Fruit fly (Drosophila melanogaster) whole organism, embryonic: Measurements from ENCODE around the gene CG32313.
A peak's percentile ranks its signal among the peaks of the same experiment; 100 is the strongest.

ENCODE experiments used
- Atf6 ChIP-seq: fragments of 200-800 bp; sonication (Bioruptor generic); IDR thresholded peaks from 2 replicates; pipeline ENCODE4 v1.3.6; 2022; ENCODE audit warnings: missing biosample characterization, missing genetic modification characterization
- CG10209 ChIP-seq: fragments of 200-800 bp; sonication (Bioruptor generic); optimal IDR thresholded peaks from 3 replicates; lab custom pipeline; 2017; ENCODE audit warnings: missing biosample characterization, mild to moderate bottlenecking, missing genetic modification characterization, missing genetic modification reagents
- CG1024 ChIP-seq: fragments of 200-800 bp; sonication (Bioruptor generic); IDR thresholded peaks from 2 replicates; pipeline ENCODE4 v1.3.6; 2022; ENCODE audit warnings: missing biosample characterization, missing genetic modification characterization
- CG10267 ChIP-seq: fragments of 200-800 bp; sonication (Bioruptor generic); optimal IDR thresholded peaks from 2 replicates; lab custom pipeline; 2018; ENCODE audit warnings: missing biosample characterization, mild to moderate bottlenecking, missing genetic modification characterization, moderate library complexity
- CG11247 ChIP-seq: fragments of 200-800 bp; sonication (Bioruptor generic); IDR thresholded peaks from 2 replicates; pipeline ENCODE4 v1.3.6; 2022; ENCODE audit warnings: missing biosample characterization, missing genetic modification characterization
- CG12391 ChIP-seq: fragments of 200-800 bp; sonication (Bioruptor generic); optimal IDR thresholded peaks from 3 replicates; lab custom pipeline; 2018; ENCODE audit warnings: missing biosample characterization, mild to moderate bottlenecking, missing genetic modification characterization, moderate library complexity
- CG13296 ChIP-seq: fragments of 200-800 bp; sonication (Bioruptor generic); optimal IDR thresholded peaks from 3 replicates; lab custom pipeline; 2018; ENCODE audit warnings: missing biosample characterization, mild to moderate bottlenecking, missing genetic modification characterization
- CG14667 ChIP-seq: fragments of 200-800 bp; sonication (Bioruptor generic); IDR thresholded peaks from 2 replicates; pipeline ENCODE4 v1.3.6; 2022; ENCODE audit warnings: missing biosample characterization, missing genetic modification characterization
- CG15011 ChIP-seq: fragments of 200-800 bp; sonication (Bioruptor generic); optimal IDR thresholded peaks from 3 replicates; lab custom pipeline; 2018; ENCODE audit warnings: missing biosample characterization, mild to moderate bottlenecking, missing genetic modification characterization
- CG18619 ChIP-seq: fragments of 200-800 bp; sonication (Bioruptor generic); optimal IDR thresholded peaks from 3 replicates; lab custom pipeline; 2017; ENCODE audit warnings: missing biosample characterization, mild to moderate bottlenecking, missing genetic modification characterization
- CG2712 ChIP-seq: fragments of 200-800 bp; optimal IDR thresholded peaks from 3 replicates; lab custom pipeline; 2019; ENCODE audit warnings: missing biosample characterization, mild to moderate bottlenecking, missing genetic modification characterization, moderate library complexity
- CG2875 ChIP-seq: fragments of 200-800 bp; sonication (Bioruptor generic); optimal IDR thresholded peaks from 2 replicates; lab custom pipeline; 2017; ENCODE audit warnings: missing biosample characterization, mild to moderate bottlenecking, missing genetic modification characterization, missing genetic modification reagents
- CG31365 ChIP-seq: fragments of 200-800 bp; sonication (Bioruptor generic); optimal IDR thresholded peaks from 2 replicates; lab custom pipeline; 2018; ENCODE audit warnings: missing biosample characterization, mild to moderate bottlenecking, missing genetic modification characterization
- CG34422 ChIP-seq: fragments of 200-800 bp; sonication (Bioruptor generic); IDR thresholded peaks from 3 replicates; pipeline ENCODE4 v1.3.6; 2022; ENCODE audit warnings: missing biosample characterization, missing genetic modification characterization
- CG4404 ChIP-seq: fragments of 200-800 bp; sonication (Bioruptor generic); IDR thresholded peaks from 2 replicates; pipeline ENCODE4 v1.3.6; 2022; ENCODE audit warnings: missing biosample characterization, missing genetic modification characterization
- CG4730 ChIP-seq: fragments of 200-800 bp; sonication (Bioruptor generic); IDR thresholded peaks from 2 replicates; pipeline ENCODE4 v1.3.6; 2022; ENCODE audit warnings: missing biosample characterization, missing genetic modification characterization
- CG4820 ChIP-seq: fragments of 200-800 bp; sonication (Bioruptor generic); optimal IDR thresholded peaks from 3 replicates; lab custom pipeline; 2016; ENCODE audit warnings: missing biosample characterization, missing genetic modification characterization
- CG5245 ChIP-seq: fragments of 200-800 bp; sonication (Bioruptor generic); optimal IDR thresholded peaks from 3 replicates; lab custom pipeline; 2016; ENCODE audit warnings: missing biosample characterization, missing genetic modification characterization
- CG7786 ChIP-seq: fragments of 200-800 bp; sonication (Bioruptor generic); optimal IDR thresholded peaks from 2 replicates; lab custom pipeline; 2016; ENCODE audit warnings: missing biosample characterization, missing genetic modification characterization
- CG7839 ChIP-seq: fragments of 200-800 bp; sonication (Bioruptor generic); optimal IDR thresholded peaks from 3 replicates; lab custom pipeline; 2018; ENCODE audit warnings: missing biosample characterization, mild to moderate bottlenecking, missing genetic modification characterization, moderate library complexity
- CG8290 ChIP-seq, 3 experiments: fragments of 200-800 bp; sonication (Bioruptor generic); optimal IDR thresholded peaks; 2 replicates each; lab custom pipeline; 2016 to 2019; ENCODE audit warnings: missing biosample characterization in 3 of 3, missing genetic modification characterization in 3 of 3, mild to moderate bottlenecking in 2 of 3, moderate library complexity in 1 of 3
- CG8388 ChIP-seq: fragments of 200-800 bp; sonication (Bioruptor generic); optimal IDR thresholded peaks from 2 replicates; lab custom pipeline; 2019; ENCODE audit warnings: missing biosample characterization, mild to moderate bottlenecking, missing genetic modification characterization, moderate library complexity
- CG9437 ChIP-seq: fragments of 200-800 bp; sonication (Bioruptor generic); optimal IDR thresholded peaks from 2 replicates; lab custom pipeline; 2018; ENCODE audit warnings: missing biosample characterization, mild to moderate bottlenecking, missing genetic modification characterization
- CTCF ChIP-seq: fragments of 200-800 bp; sonication (Bioruptor generic); optimal IDR thresholded peaks from 2 replicates; lab custom pipeline; 2017; ENCODE audit warnings: missing biosample characterization, mild to moderate bottlenecking, missing genetic modification characterization, moderate library complexity
- Dip3 ChIP-seq: fragments of 200-800 bp; sonication (Bioruptor generic); optimal IDR thresholded peaks from 3 replicates; lab custom pipeline; 2016; ENCODE audit warnings: missing biosample characterization, missing genetic modification characterization
- ERR ChIP-seq: fragments of 200-800 bp; sonication (Bioruptor generic); optimal IDR thresholded peaks from 2 replicates; lab custom pipeline; 2016; ENCODE audit warnings: missing biosample characterization, missing genetic modification characterization
- Fer2 ChIP-seq: fragments of 200-800 bp; sonication (Bioruptor generic); optimal IDR thresholded peaks from 2 replicates; lab custom pipeline; 2018; ENCODE audit warnings: missing biosample characterization, mild to moderate bottlenecking, missing genetic modification characterization, moderate library complexity
- Lpt ChIP-seq: fragments of >200 bp; optimal IDR thresholded peaks from 2 replicates; lab custom pipeline; 2018; ENCODE audit warnings: missing biosample characterization, missing genetic modification characterization
- MBD-R2 ChIP-seq: fragments of 200-800 bp; sonication (Bioruptor generic); IDR thresholded peaks from 2 replicates; pipeline ENCODE4 v1.3.6; 2022; ENCODE audit warnings: missing biosample characterization, missing genetic modification characterization
- Mes4 ChIP-seq: fragments of 200-800 bp; sonication (Bioruptor generic); optimal IDR thresholded peaks from 2 replicates; lab custom pipeline; 2016; ENCODE audit warnings: missing biosample characterization, missing genetic modification characterization
- Mrtf ChIP-seq: fragments of 200-800 bp; sonication (Bioruptor generic); IDR thresholded peaks from 3 replicates; pipeline ENCODE4 v1.3.6; 2022; ENCODE audit warnings: missing biosample characterization, missing genetic modification characterization
- Nf-YC ChIP-seq: fragments of 200-800 bp; optimal IDR thresholded peaks from 3 replicates; lab custom pipeline; 2019; ENCODE audit warnings: missing biosample characterization, mild to moderate bottlenecking, missing genetic modification characterization, moderate library complexity
- Oaz ChIP-seq: fragments of 200-800 bp; sonication (Bioruptor generic); IDR thresholded peaks from 2 replicates; pipeline ENCODE4 v1.3.6; 2022; ENCODE audit warnings: missing biosample characterization, missing genetic modification characterization
- Rfx ChIP-seq: fragments of 200-800 bp; sonication (Bioruptor generic); IDR thresholded peaks from 2 replicates; pipeline ENCODE4 v1.3.6; 2022; ENCODE audit warnings: missing biosample characterization, missing genetic modification characterization
- ase ChIP-seq: fragments of 200-800 bp; sonication (Bioruptor generic); IDR thresholded peaks from 3 replicates; pipeline ENCODE4 v1.3.6; 2022; ENCODE audit warnings: missing biosample characterization, missing genetic modification characterization
- caup ChIP-seq: fragments of 200-800 bp; sonication (Bioruptor generic); optimal IDR thresholded peaks from 3 replicates; lab custom pipeline; 2017; ENCODE audit warnings: missing biosample characterization, mild to moderate bottlenecking, missing genetic modification characterization, moderate library complexity; ENCODE audit not compliant: severe bottlenecking
- dpn ChIP-seq, 2 experiments: fragments of 200-800 bp; sonication (Bioruptor generic); optimal IDR thresholded peaks; 3 replicates each; lab custom pipeline; 2016; ENCODE audit warnings: missing biosample characterization in 2 of 2, missing genetic modification characterization in 2 of 2
- ewg ChIP-seq: fragments of 200-800 bp; sonication (Bioruptor generic); optimal IDR thresholded peaks from 3 replicates; lab custom pipeline; 2017; ENCODE audit warnings: mild to moderate bottlenecking, missing biosample characterization, missing genetic modification reagents, missing genetic modification characterization
- fu2 ChIP-seq: fragments of 200-800 bp; sonication (Bioruptor generic); optimal IDR thresholded peaks from 2 replicates; lab custom pipeline; 2016; ENCODE audit warnings: missing biosample characterization, missing genetic modification characterization
- hb ChIP-seq: fragments of 200-800 bp; sonication (Bioruptor generic); IDR thresholded peaks from 3 replicates; pipeline ENCODE4 v1.3.6; 2022; ENCODE audit warnings: missing biosample characterization, missing genetic modification characterization; ENCODE audit not compliant: partially characterized antibody
- kah ChIP-seq: fragments of 200-800 bp; sonication (Bioruptor generic); optimal IDR thresholded peaks from 2 replicates; lab custom pipeline; 2018; ENCODE audit warnings: missing biosample characterization, mild to moderate bottlenecking, missing genetic modification characterization
- mam ChIP-seq: fragments of 200-800 bp; sonication (Bioruptor generic); optimal IDR thresholded peaks from 3 replicates; lab custom pipeline; 2016; ENCODE audit warnings: missing biosample characterization, missing genetic modification characterization
- nmo ChIP-seq: fragments of 200-800 bp; sonication (Bioruptor generic); optimal IDR thresholded peaks from 2 replicates; lab custom pipeline; 2018; ENCODE audit warnings: missing biosample characterization, mild to moderate bottlenecking, missing genetic modification characterization, moderate library complexity
- oc ChIP-seq: fragments of 200-800 bp; sonication (Bioruptor generic); optimal IDR thresholded peaks from 2 replicates; lab custom pipeline; 2018; ENCODE audit warnings: missing biosample characterization, mild to moderate bottlenecking, missing genetic modification characterization, moderate library complexity
- odd ChIP-seq: fragments of 200-800 bp; sonication (Bioruptor generic); optimal IDR thresholded peaks from 2 replicates; lab custom pipeline; 2017; ENCODE audit warnings: missing biosample characterization, mild to moderate bottlenecking, missing genetic modification characterization
- pum ChIP-seq: fragments of 200-800 bp; sonication (Bioruptor generic); optimal IDR thresholded peaks from 2 replicates; lab custom pipeline; 2016; ENCODE audit warnings: missing biosample characterization, missing genetic modification characterization
- so ChIP-seq: fragments of 200-800 bp; sonication (Bioruptor generic); IDR thresholded peaks from 3 replicates; pipeline ENCODE4 v1.3.6; 2022; ENCODE audit warnings: missing biosample characterization, missing genetic modification characterization
- vnd ChIP-seq: fragments of 200-800 bp; sonication (Bioruptor generic); IDR thresholded peaks from 3 replicates; pipeline ENCODE4 v1.3.6; 2022; ENCODE audit warnings: missing biosample characterization, missing genetic modification characterization; ENCODE audit not compliant: partially characterized antibody
- wdn ChIP-seq: fragments of 200-800 bp; sonication (Bioruptor generic); IDR thresholded peaks from 2 replicates; pipeline ENCODE4 v1.3.6; 2022; ENCODE audit warnings: missing biosample characterization, missing genetic modification characterization
- zf30C ChIP-seq: fragments of 200-800 bp; sonication (Bioruptor generic); optimal IDR thresholded peaks from 3 replicates; lab custom pipeline; 2018; ENCODE audit warnings: missing biosample characterization, mild to moderate bottlenecking, missing genetic modification characterization

Gene CG32313

dm6 chr3L:1584003-1584402, 38.5 kb upstream of the CG32313 start (continued):
- peak; percentile 72 for TF ChIP-seq CG4404 (GFP tag; lab: Robert Waterston, UW)
- no peak for TF ChIP-seq CG13296 (GFP tag; lab: Kevin White, UChicago)
- peak in 1 of 2 experiments; percentile 71 for TF ChIP-seq dpn (GFP tag; optimal IDR thresholded peaks at IDR 0.05; lab: Kevin White, UChicago)
- TF ChIP-seq CG8388 (GFP tag; lab: Kevin White, UChicago) = peak; percentile 62
- peak; percentile 5; the same call in 1 of the 2 replicates for TF ChIP-seq CG4730 (GFP tag; lab: Robert Waterston, UW)
- no peak for TF ChIP-seq CG31365
- TF ChIP-seq hb (GFP tag; lab: Robert Waterston, UW) = no peak
- TF ChIP-seq MBD-R2 (GFP tag; lab: Robert Waterston, UW) = peak; percentile 23; the same call in 1 of the 2 replicates
- TF ChIP-seq so (GFP tag; lab: Robert Waterston, UW) = peak; percentile 67; the same call in 2 of the 3 replicates
- peak; percentile 66 for TF ChIP-seq Rfx
- no peak for TF ChIP-seq Lpt (GFP tag; lab: Kevin White, UChicago)
- TF ChIP-seq vnd (GFP tag; lab: Robert Waterston, UW) = no peak
- TF ChIP-seq Oaz = no peak
- TF ChIP-seq Atf6 (GFP tag; lab: Robert Waterston, UW) = peak; percentile 36; the same call in 1 of the 2 replicates
- TF ChIP-seq CTCF (GFP tag; lab: Kevin White, UChicago) = no peak
- TF ChIP-seq CG8290 (GFP tag; optimal IDR thresholded peaks at IDR 0.05; lab: Kevin White, UChicago) = no peak
- peak in 1 of 2 experiments; percentile 75 for TF ChIP-seq CG8290 (tag; optimal IDR thresholded peaks at IDR 0.05; lab: Kevin White, UChicago)
- no peak for TF ChIP-seq CG4820
- peak; percentile 73 for TF ChIP-seq nmo
- TF ChIP-seq CG14667 (GFP tag; lab: Robert Waterston, UW) = peak; percentile 46; the same call in 1 of the 2 replicates
- TF ChIP-seq Dip3 (GFP tag; lab: Kevin White, UChicago) = peak; percentile 25
- 0 out of 3 replicates have a peak, but pooled peaks have one; percentile 56 for TF ChIP-seq Mrtf (GFP tag; lab: Robert Waterston, UW)
- peak; percentile 59 for TF ChIP-seq CG10267 (tag; lab: Kevin White, UChicago)
- peak; percentile 38 for TF ChIP-seq CG18619
- peak; percentile 30 for TF ChIP-seq CG9437 (GFP tag; lab: Kevin White, UChicago)
- no peak for TF ChIP-seq wdn (GFP tag; lab: Robert Waterston, UW)
- TF ChIP-seq CG2875 (GFP tag; lab: Kevin White, UChicago) = peak; percentile 56
- TF ChIP-seq Mes4 = peak; percentile 51
- TF ChIP-seq zf30C (GFP tag; lab: Kevin White, UChicago) = peak; percentile 22
- no peak for TF ChIP-seq Fer2 (tag; lab: Kevin White, UChicago)
- peak; percentile 80 for TF ChIP-seq CG2712 (tag; lab: Kevin White, UChicago)
- TF ChIP-seq mam (GFP tag; lab: Kevin White, UChicago) = no peak
- 0 out of 2 replicates have a peak, but pooled peaks have one; percentile 42 for TF ChIP-seq CG11247 (GFP tag; lab: Robert Waterston, UW)
- TF ChIP-seq odd (GFP tag; lab: Kevin White, UChicago) = peak; percentile 25
- peak; percentile 57 for TF ChIP-seq ewg (GFP tag; lab: Kevin White, UChicago)
- no peak for TF ChIP-seq CG1024 (GFP tag; lab: Robert Waterston, UW)
- TF ChIP-seq CG10209 (GFP tag; lab: Kevin White, UChicago) = peak; percentile 69
- peak; percentile 25 for TF ChIP-seq fu2 (GFP tag; lab: Kevin White, UChicago)
- TF ChIP-seq caup (GFP tag; lab: Kevin White, UChicago) = no peak
- TF ChIP-seq Nf-YC (tag; lab: Kevin White, UChicago) = no peak
- TF ChIP-seq CG15011 (GFP tag; lab: Kevin White, UChicago) = no peak
- no peak for TF ChIP-seq CG5245 (GFP tag; lab: Kevin White, UChicago)
- TF ChIP-seq CG7786 (GFP tag; lab: Kevin White, UChicago) = peak; percentile 26
- TF ChIP-seq ERR (GFP tag; lab: Kevin White, UChicago) = peak; percentile 39
- TF ChIP-seq pum (GFP tag; lab: Kevin White, UChicago) = peak; percentile 46
- peak; percentile 55; the same call in 2 of the 3 replicates for TF ChIP-seq ase (GFP tag; lab: Robert Waterston, UW)
- no peak for TF ChIP-seq kah
- TF ChIP-seq CG12391 (tag; lab: Kevin White, UChicago) = peak; percentile 78
- peak; percentile 65; the same call in 2 of the 3 replicates for TF ChIP-seq CG34422 (GFP tag; lab: Robert Waterston, UW)
- TF ChIP-seq CG7839 (tag; lab: Kevin White, UChicago) = peak; percentile 72
- TF ChIP-seq oc = peak; percentile 59
